Worm (Caenorhabditis elegans): ENCODE results near the gene ZK1073.1.

The ZK1073.1 gene

DNA sequence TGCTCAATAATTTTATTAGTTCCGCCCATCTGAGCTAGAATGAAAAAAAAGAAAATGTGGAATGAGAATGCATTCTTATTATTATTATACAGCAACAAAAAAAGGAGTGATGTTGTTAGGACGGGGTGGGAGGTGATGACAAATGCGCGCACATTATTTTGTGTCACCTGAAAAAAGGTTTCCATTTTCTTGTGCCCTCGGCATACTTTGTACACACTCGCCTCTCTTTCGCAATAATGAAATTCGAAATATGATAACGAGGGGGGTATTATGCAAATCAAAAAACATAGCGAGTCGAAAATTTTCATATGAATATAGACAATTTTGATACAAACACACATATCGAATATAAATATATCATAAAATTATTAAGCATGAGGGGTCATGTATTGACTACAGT, 30.7 kb upstream of the ZK1073.1 start (continued):
- no peak for TF ChIP-seq lsy-2 (tag; optimal IDR thresholded peaks at IDR 0.05)
- TF ChIP-seq nhr-20 (tag; optimal IDR thresholded peaks at IDR 0.05), result peak; percentile 3
- no peak for TF ChIP-seq zip-4 (GFP tag; optimal IDR thresholded peaks at IDR 0.05)
- TF ChIP-seq hlh-17 (GFP tag; optimal IDR thresholded peaks at IDR 0.05; ENCODE audit: borderline replicate concordance), result no peak
- no peak for TF ChIP-seq ztf-11 (tag; optimal IDR thresholded peaks at IDR 0.05)
- peak; percentile 0 for TF ChIP-seq elt-2 (tag; optimal IDR thresholded peaks at IDR 0.05)
- peak; percentile 24 for TF ChIP-seq lin-14 (GFP tag; optimal IDR thresholded peaks at IDR 0.05)

DNA sequence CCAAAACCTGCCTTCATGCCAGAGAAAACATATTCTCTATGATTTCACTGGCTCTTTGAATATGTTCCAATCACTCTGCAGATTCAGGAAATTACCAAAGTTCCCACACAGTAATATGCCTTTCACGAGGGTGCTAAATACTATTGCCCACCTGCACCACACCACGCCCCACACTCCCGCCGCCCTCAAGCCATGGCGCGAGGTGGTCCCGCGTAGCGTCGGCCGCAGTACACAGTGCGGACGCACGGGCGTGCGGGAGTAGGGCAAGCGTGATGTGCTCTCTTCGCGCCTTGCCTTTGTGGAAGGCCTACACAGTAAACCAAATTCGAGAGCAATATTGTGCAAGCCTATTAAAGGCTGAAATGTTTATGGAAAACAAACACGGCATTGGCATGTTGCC, 28.8 kb upstream of the ZK1073.1 start:
- TF ChIP-seq dsc-1 (tag; optimal IDR thresholded peaks at IDR 0.05) (no peak), ceh-8 (GFP tag; optimal IDR thresholded peaks at IDR 0.05) (no peak), xbp-1 (tag; optimal IDR thresholded peaks at IDR 0.05) (no peak), F16B12.6 (tag; optimal IDR thresholded peaks at IDR 0.05) (no peak), ceh-90 (tag; optimal IDR thresholded peaks at IDR 0.05) (no peak), unc-86 (tag; optimal IDR thresholded peaks at IDR 0.05) (no peak), ets-5 (GFP tag; IDR thresholded peaks at IDR 0.05) (no peak), ceh-82 (tag; optimal IDR thresholded peaks at IDR 0.05) (no peak), unc-98 (GFP tag; IDR thresholded peaks at IDR 0.05) (no peak), sptf-1 (tag; optimal IDR thresholded peaks at IDR 0.05) (no peak), C04F5.9 (tag; optimal IDR thresholded peaks at IDR 0.05) (no peak), nhr-237 (tag; optimal IDR thresholded peaks at IDR 0.05) (no peak), C16A3.4 (tag; optimal IDR thresholded peaks at IDR 0.05) (no peak), swsn-7 (tag; optimal IDR thresholded peaks at IDR 0.05) (no peak), unc-62 (GFP tag; optimal IDR thresholded peaks at IDR 0.05) (no peak), ztf-11 (tag; optimal IDR thresholded peaks at IDR 0.05) (no peak), tbx-2 (tag; optimal IDR thresholded peaks at IDR 0.05) (no peak)

DNA sequence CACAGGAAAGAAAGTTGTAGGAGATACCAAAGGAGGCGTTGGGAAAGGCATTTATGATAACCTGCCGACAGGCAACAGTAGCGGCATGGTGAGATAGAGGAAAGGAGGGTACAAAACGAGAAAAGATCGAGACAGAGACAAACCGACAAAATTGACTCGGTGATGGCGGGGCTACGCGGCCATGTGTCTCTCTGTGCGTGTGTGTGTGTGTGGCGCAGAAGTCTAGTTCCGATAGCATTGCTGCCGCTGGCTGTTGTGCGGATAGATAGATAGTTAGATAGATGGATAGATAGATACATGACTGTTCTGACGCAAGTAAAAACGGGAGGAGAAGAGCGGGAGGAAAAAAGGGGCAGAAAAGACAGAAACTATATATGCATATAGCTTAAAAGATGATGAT, 28.2 kb upstream of the ZK1073.1 start:
- peak; percentile 44 for TF ChIP-seq pag-3 (tag; optimal IDR thresholded peaks at IDR 0.05; ENCODE audit: borderline replicate concordance, insufficient read depth)
- peak in 1 of 2 experiments; percentile 46 for TF ChIP-seq mdl-1 (tag; optimal IDR thresholded peaks at IDR 0.05)
- TF ChIP-seq lin-39 (tag; optimal IDR thresholded peaks at IDR 0.05), result no peak
- TF ChIP-seq nhr-237 (tag; optimal IDR thresholded peaks at IDR 0.05), result no peak
- TF ChIP-seq vab-15 (tag; optimal IDR thresholded peaks at IDR 0.05), result no peak
- TF ChIP-seq snpc-4 (tag; optimal IDR thresholded peaks at IDR 0.05), result peak; percentile 9
- peak; percentile 11 for TF ChIP-seq nhr-77 (tag; optimal IDR thresholded peaks at IDR 0.05)
- no peak for TF ChIP-seq unc-98 (GFP tag; IDR thresholded peaks at IDR 0.05)
- TF ChIP-seq ceh-82 (tag; optimal IDR thresholded peaks at IDR 0.05), result peak in 1 of 3 experiments; percentile 45
- TF ChIP-seq nhr-20 (tag; optimal IDR thresholded peaks at IDR 0.05), result peak; percentile 73
- TF ChIP-seq mef-2 (tag; optimal IDR thresholded peaks at IDR 0.05), result no peak
- TF ChIP-seq nhr-84 (tag; optimal IDR thresholded peaks at IDR 0.05), result no peak
- no peak for TF ChIP-seq isw-1 (GFP tag; IDR thresholded peaks at IDR 0.05)
- no peak for TF ChIP-seq unc-86 (tag; optimal IDR thresholded peaks at IDR 0.05)
- TF ChIP-seq lin-14 (GFP tag; optimal IDR thresholded peaks at IDR 0.05), result peak; percentile 80
- peak; percentile 16 for TF ChIP-seq nhr-47 (tag; optimal IDR thresholded peaks at IDR 0.05)
- TF ChIP-seq hlh-17 (GFP tag; optimal IDR thresholded peaks at IDR 0.05; ENCODE audit: borderline replicate concordance), result no peak
- TF ChIP-seq xbp-1 (tag; optimal IDR thresholded peaks at IDR 0.05), result no peak
- no peak for TF ChIP-seq mab-9 (GFP tag; IDR thresholded peaks at IDR 0.05)
- TF ChIP-seq efl-3 (GFP tag; optimal IDR thresholded peaks at IDR 0.05), result no peak
- TF ChIP-seq elt-3 (tag; optimal IDR thresholded peaks at IDR 0.05), result peak in 3 of 6 experiments; percentile 52 to 61 (median 60)
- TF ChIP-seq fkh-4 (tag; optimal IDR thresholded peaks at IDR 0.05; ENCODE audit: borderline replicate concordance), result no peak
- TF ChIP-seq jun-1 (tag; optimal IDR thresholded peaks at IDR 0.05), result no peak
- TF ChIP-seq ceh-63 (GFP tag; optimal IDR thresholded peaks at IDR 0.05), result no peak
- TF ChIP-seq nhr-85 (tag), result peak; percentile 84
- TF ChIP-seq rnt-1 (tag; optimal IDR thresholded peaks at IDR 0.05), result peak; percentile 27
- TF ChIP-seq fkh-10 (GFP tag; optimal IDR thresholded peaks at IDR 0.05), result no peak
- TF ChIP-seq blmp-1 (tag; optimal IDR thresholded peaks at IDR 0.05), result peak; percentile 52
- TF ChIP-seq ztf-11 (tag; optimal IDR thresholded peaks at IDR 0.05), result no peak
- TF ChIP-seq nhr-71 (tag; optimal IDR thresholded peaks at IDR 0.05), result peak; percentile 35
- TF ChIP-seq swsn-7 (tag; optimal IDR thresholded peaks at IDR 0.05), result peak; percentile 10
- TF ChIP-seq F16B12.6 (tag; optimal IDR thresholded peaks at IDR 0.05), result no peak
- 0 out of 2 replicates have a peak, but pooled peaks have one; percentile 2 for TF ChIP-seq nhr-19 (GFP tag; conservative IDR thresholded peaks at IDR 0.05)
- TF ChIP-seq irx-1 (tag; optimal IDR thresholded peaks at IDR 0.05), result no peak
- no peak for TF ChIP-seq grh-1 (GFP tag; IDR thresholded peaks at IDR 0.05)
- peak in 1 of 2 experiments; percentile 39 for TF ChIP-seq lin-35 (GFP tag; optimal IDR thresholded peaks at IDR 0.05)

All from whole organism, L1 larva.